Worm (Caenorhabditis elegans) whole organism, young adult: ENCODE results near the gene Y82E9BR.3.

Experiments
- B0019.2 ChIP-seq: fragments of 200-800 bp; sonication (Bioruptor generic); conservative IDR thresholded peaks from 2 replicates; pipeline ENCODE4 v1.3.6; 2022; ENCODE audit warnings: missing genetic modification reagents, missing genetic modification characterization, missing compliant biosample characterization
- D2030.7 ChIP-seq: fragments of 200-800 bp; sonication (Bioruptor generic); IDR thresholded peaks from 2 replicates; pipeline ENCODE4 v1.3.6; 2022; ENCODE audit warnings: missing genetic modification reagents, missing genetic modification characterization, missing compliant biosample characterization
- F10E7.11 ChIP-seq: sonication (generic microtip); optimal IDR thresholded peaks from 2 replicates; lab custom pipeline; 2017; ENCODE audit warnings: mild to moderate bottlenecking, missing genetic modification characterization, moderate library complexity, missing compliant biosample characterization
- F33H1.4 ChIP-seq: fragments of 200-800 bp; sonication (Bioruptor generic); IDR thresholded peaks from 2 replicates; pipeline ENCODE4 v1.3.6; 2022; ENCODE audit warnings: missing genetic modification reagents, missing genetic modification characterization, missing compliant biosample characterization
- T07F8.4 ChIP-seq: sonication (generic microtip); optimal IDR thresholded peaks from 2 replicates; lab custom pipeline; 2016; ENCODE audit warnings: mild to moderate bottlenecking, missing genetic modification characterization, moderate library complexity, missing compliant biosample characterization
- T26A5.8 ChIP-seq: sonication (generic microtip); optimal IDR thresholded peaks from 2 replicates; lab custom pipeline; 2016; ENCODE audit warnings: missing genetic modification characterization, missing compliant biosample characterization
- atf-7 ChIP-seq: sonication (generic microtip); optimal IDR thresholded peaks from 2 replicates; lab custom pipeline; 2017; ENCODE audit warnings: mild to moderate bottlenecking, missing genetic modification characterization, missing compliant biosample characterization
- athp-1 ChIP-seq: sonication (generic microtip); optimal IDR thresholded peaks from 2 replicates; lab custom pipeline; 2017; ENCODE audit warnings: mild to moderate bottlenecking, missing genetic modification characterization, missing compliant biosample characterization
- bed-2 ChIP-seq: fragments of 200-800 bp; sonication (Bioruptor generic); IDR thresholded peaks from 2 replicates; pipeline ENCODE4 v1.3.6; 2022; ENCODE audit warnings: missing genetic modification reagents, missing genetic modification characterization, missing compliant biosample characterization
- ccch-3 ChIP-seq: fragments of 200-800 bp; sonication (Bioruptor generic); optimal IDR thresholded peaks from 2 replicates; lab custom pipeline; 2018; ENCODE audit warnings: mild to moderate bottlenecking, missing genetic modification characterization, missing compliant biosample characterization
- ceh-100 ChIP-seq: fragments of 200-800 bp; sonication (Bioruptor generic); IDR thresholded peaks from 2 replicates; pipeline ENCODE4 v1.3.6; 2022; ENCODE audit warnings: missing genetic modification reagents, missing genetic modification characterization, missing compliant biosample characterization
- ceh-58 ChIP-seq: fragments of 200-800 bp; sonication (Bioruptor generic); IDR thresholded peaks from 2 replicates; pipeline ENCODE4 v1.3.6; 2022; ENCODE audit warnings: missing genetic modification characterization, missing compliant biosample characterization
- ceh-91 ChIP-seq: fragments of 200-800 bp; sonication (Bioruptor generic); IDR thresholded peaks from 2 replicates; pipeline ENCODE4 v1.3.6; 2022; ENCODE audit warnings: missing genetic modification reagents, missing genetic modification characterization, missing compliant biosample characterization
- chd-7 ChIP-seq: sonication (generic microtip); optimal IDR thresholded peaks from 2 replicates; lab custom pipeline; 2016; ENCODE audit warnings: mild to moderate bottlenecking, missing genetic modification characterization, moderate library complexity, missing compliant biosample characterization
- dox-1 ChIP-seq: fragments of 200-800 bp; sonication (Bioruptor generic); IDR thresholded peaks from 2 replicates; pipeline ENCODE4 v1.3.6; 2022; ENCODE audit warnings: missing genetic modification reagents, missing genetic modification characterization, missing compliant biosample characterization
- dpl-1 ChIP-seq: fragments of 150-350 bp; optimal IDR thresholded peaks from 2 replicates; lab custom pipeline; 2014; ENCODE audit warnings: missing biosample characterization, missing genetic modification reagents, missing genetic modification characterization
- efl-1 ChIP-seq: fragments of 150-350 bp; optimal IDR thresholded peaks from 2 replicates; lab custom pipeline; 2014; ENCODE audit warnings: missing biosample characterization, missing genetic modification reagents, missing genetic modification characterization
- egl-18 ChIP-seq: fragments of 200-800 bp; sonication (Bioruptor generic); IDR thresholded peaks from 2 replicates; pipeline ENCODE4 v1.3.6; 2022; ENCODE audit warnings: missing genetic modification reagents, missing genetic modification characterization, missing compliant biosample characterization
- egl-44 ChIP-seq: fragments of 200-800 bp; sonication (Bioruptor generic); IDR thresholded peaks from 2 replicates; pipeline ENCODE4 v1.3.6; 2022; ENCODE audit warnings: missing genetic modification reagents, missing genetic modification characterization, missing compliant biosample characterization
- egrh-3 ChIP-seq: fragments of 200-800 bp; sonication (Bioruptor generic); IDR thresholded peaks from 2 replicates; pipeline ENCODE4 v1.3.6; 2022; ENCODE audit warnings: missing genetic modification reagents, missing genetic modification characterization, missing compliant biosample characterization
- gei-17 ChIP-seq: fragments of 200-800 bp; sonication (Bioruptor generic); optimal IDR thresholded peaks from 2 replicates; lab custom pipeline; 2018; ENCODE audit warnings: mild to moderate bottlenecking, missing genetic modification characterization, missing compliant biosample characterization
- hlh-12 ChIP-seq: sonication (generic microtip); optimal IDR thresholded peaks from 2 replicates; lab custom pipeline; 2016; ENCODE audit warnings: missing genetic modification characterization, missing compliant biosample characterization
- hmg-1.2 ChIP-seq: fragments of 200-800 bp; sonication (Bioruptor generic); IDR thresholded peaks from 2 replicates; pipeline ENCODE4 v1.3.6; 2022; ENCODE audit warnings: missing genetic modification reagents, missing genetic modification characterization, missing compliant biosample characterization
- hsf-1 ChIP-seq: fragments of 200-800 bp; sonication (Bioruptor generic); IDR thresholded peaks from 2 replicates; pipeline ENCODE4 v1.3.6; 2022; ENCODE audit warnings: missing genetic modification reagents, missing genetic modification characterization, missing compliant biosample characterization
- lin-54 ChIP-seq: fragments of 200-800 bp; sonication (Bioruptor generic); optimal IDR thresholded peaks from 2 replicates; lab custom pipeline; 2018; ENCODE audit warnings: mild to moderate bottlenecking, missing genetic modification characterization, missing compliant biosample characterization
- lir-1 ChIP-seq: fragments of 200-800 bp; sonication (Bioruptor generic); conservative IDR thresholded peaks from 2 replicates; pipeline ENCODE4 v1.3.6; 2022; ENCODE audit warnings: missing genetic modification reagents, missing genetic modification characterization, missing compliant biosample characterization
- lsl-1 ChIP-seq: fragments of 200-800 bp; sonication (Bioruptor generic); optimal IDR thresholded peaks from 2 replicates; lab custom pipeline; 2018; ENCODE audit warnings: mild to moderate bottlenecking, missing genetic modification characterization, moderate library complexity, missing compliant biosample characterization
- lsy-27 ChIP-seq: sonication (generic microtip); optimal IDR thresholded peaks from 2 replicates; lab custom pipeline; 2017; ENCODE audit warnings: missing genetic modification characterization, mild to moderate bottlenecking, missing compliant biosample characterization, antibody characterized with exemption, missing genotype, borderline replicate concordance; ENCODE audit not compliant: insufficient read depth
- madf-10 ChIP-seq: sonication (generic microtip); optimal IDR thresholded peaks from 2 replicates; lab custom pipeline; 2016; ENCODE audit warnings: mild to moderate bottlenecking, missing genetic modification characterization, missing compliant biosample characterization
- mcd-1 ChIP-seq: fragments of 200-800 bp; sonication (Bioruptor generic); IDR thresholded peaks from 2 replicates; pipeline ENCODE4 v1.3.6; 2022; ENCODE audit warnings: missing genetic modification reagents, missing genetic modification characterization, missing compliant biosample characterization
- mxl-1 ChIP-seq: sonication (generic microtip); optimal IDR thresholded peaks from 2 replicates; lab custom pipeline; 2016; ENCODE audit warnings: missing genetic modification characterization, missing compliant biosample characterization
- nhr-120 ChIP-seq: fragments of 200-800 bp; sonication (Bioruptor generic); IDR thresholded peaks from 2 replicates; pipeline ENCODE4 v1.3.6; 2022; ENCODE audit warnings: missing genetic modification characterization, missing compliant biosample characterization
- nhr-27 ChIP-seq: fragments of 200-800 bp; sonication (Bioruptor generic); optimal IDR thresholded peaks from 2 replicates; lab custom pipeline; 2018; ENCODE audit warnings: mild to moderate bottlenecking, missing genetic modification characterization, moderate library complexity, missing compliant biosample characterization
- nhr-80 ChIP-seq: sonication (generic microtip); optimal IDR thresholded peaks from 2 replicates; lab custom pipeline; 2016; ENCODE audit warnings: missing genetic modification characterization, missing compliant biosample characterization
- pha-4 ChIP-seq: fragments of 150-350 bp; sonication (generic microtip); optimal IDR thresholded peaks from 2 replicates; lab custom pipeline; 2014; ENCODE audit warnings: missing biosample characterization, missing genetic modification reagents, missing genetic modification characterization
- rec-8 ChIP-seq, 2 experiments: sonication (generic microtip); optimal IDR thresholded peaks; 2 replicates each; lab custom pipeline; 2016; ENCODE audit warnings: mild to moderate bottlenecking in 2 of 2, missing genetic modification characterization in 2 of 2, missing genetic modification reagents in 2 of 2, missing genotype in 2 of 2, missing biosample characterization in 1 of 2, missing compliant biosample characterization in 1 of 2, moderate library complexity in 1 of 2
- sdz-38 ChIP-seq: sonication (generic microtip); optimal IDR thresholded peaks from 2 replicates; lab custom pipeline; 2016; ENCODE audit warnings: missing genotype, missing genetic modification characterization, missing compliant biosample characterization
- snpc-4 ChIP-seq, 5 experiments: fragments of 150-350 bp in 1 of 5; sonication (generic microtip) in 4 of 5; optimal IDR thresholded peaks; 2 replicates each; lab custom pipeline; 2014 to 2018; ENCODE audit warnings: missing genetic modification characterization in 5 of 5, missing biosample characterization in 3 of 5, antibody characterized with exemption in 2 of 5, mild to moderate bottlenecking in 2 of 5, missing compliant biosample characterization in 2 of 5, missing genotype in 2 of 5, moderate library complexity in 2 of 5, missing genetic modification reagents in 1 of 5
- tbp1 ChIP-seq: fragments of 200-800 bp; sonication (Bioruptor generic); optimal IDR thresholded peaks from 2 replicates; lab custom pipeline; 2018; ENCODE audit warnings: mild to moderate bottlenecking, missing genetic modification characterization, missing compliant biosample characterization
- ztf-18 ChIP-seq: sonication (generic microtip); optimal IDR thresholded peaks from 2 replicates; lab custom pipeline; 2016; ENCODE audit warnings: missing genotype, mild to moderate bottlenecking, missing genetic modification characterization, missing compliant biosample characterization
- ztf-6 ChIP-seq: fragments of 200-800 bp; sonication (Bioruptor generic); IDR thresholded peaks from 2 replicates; pipeline ENCODE4 v1.3.6; 2022; ENCODE audit warnings: missing genetic modification reagents, missing genetic modification characterization, missing compliant biosample characterization

Y82E9BR.3 gene

DNA sequence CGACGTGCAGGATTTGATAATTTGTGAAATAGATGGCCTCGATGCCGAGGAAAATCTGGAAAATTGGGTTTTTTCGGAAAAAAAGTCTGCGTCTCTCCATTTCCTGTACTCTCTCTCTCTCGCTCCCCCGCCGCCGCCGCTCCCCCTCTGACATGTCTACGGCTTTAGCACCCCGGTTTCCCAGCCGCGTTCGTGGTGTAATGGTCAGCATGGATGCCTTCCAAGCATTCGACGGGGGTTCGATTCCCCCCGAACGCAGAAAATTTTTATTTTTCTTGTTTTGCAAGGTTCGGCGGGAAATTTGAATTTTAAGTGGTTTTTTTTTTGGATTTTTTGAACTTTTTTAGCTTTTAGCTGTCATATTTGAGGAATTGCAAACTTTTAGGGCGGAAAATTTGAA, 5.3 kb downstream of the Y82E9BR.3 start (continued):
- TF ChIP-seq lir-1 (GFP tag; lab: Robert Waterston, UW) (peak; percentile 69), lsl-1 (peak; percentile 34), ccch-3 (GFP tag; lab: Kevin White, UChicago) (no peak), egrh-3 (peak; percentile 76), ztf-6 (GFP tag; lab: Robert Waterston, UW) (0 out of 2 replicates have a peak, but pooled peaks have one; percentile 46), sdz-38 (tag; lab: Kevin White, UChicago) (no peak), madf-10 (tag; lab: Kevin White, UChicago) (peak; percentile 54), nhr-27 (peak; percentile 31), dpl-1 (GFP tag; lab: Kevin White, UChicago) (peak; percentile 38), pha-4 (no peak), bed-2 (GFP tag; lab: Robert Waterston, UW) (no peak), lsy-27 (peak; percentile 76), gei-17 (peak; percentile 15), F10E7.11 (tag; lab: Kevin White, UChicago) (peak; percentile 59), B0019.2 (GFP tag; lab: Robert Waterston, UW) (no peak), dox-1 (GFP tag; lab: Robert Waterston, UW) (peak; percentile 77; the same call in 1 of the 2 replicates), mxl-1 (peak; percentile 24), nhr-80 (tag; lab: Kevin White, UChicago) (peak; percentile 18), F33H1.4 (GFP tag; lab: Robert Waterston, UW) (peak; percentile 58), athp-1 (tag; lab: Kevin White, UChicago) (peak; percentile 54), ztf-18 (tag; lab: Kevin White, UChicago) (peak; percentile 62), ceh-91 (GFP tag; lab: Robert Waterston, UW) (0 out of 2 replicates have a peak, but pooled peaks have one; percentile 10)

DNA sequence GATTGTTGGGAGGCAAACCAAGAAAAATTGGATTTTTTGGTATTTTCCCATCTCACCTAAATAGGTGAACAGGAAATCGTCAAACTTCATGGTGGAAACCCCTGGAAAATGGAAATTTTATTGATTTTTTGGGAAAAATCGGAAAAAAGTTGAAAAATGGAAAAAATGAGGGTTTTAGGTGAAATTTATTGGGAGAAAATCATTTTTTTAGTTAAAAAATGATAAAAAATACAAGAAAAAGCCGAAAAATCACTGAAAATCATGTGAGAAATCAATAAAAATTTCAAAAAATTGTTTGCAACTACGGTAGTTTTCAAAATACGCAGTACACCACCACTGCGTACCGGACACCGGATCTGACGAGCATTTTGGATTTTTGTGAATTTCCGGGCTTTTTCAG, 8.1 kb downstream of the Y82E9BR.3 start, which contains the start of gene lelo-2:
TSS of gene lelo-2 (minus strand) at position 101 of the 400 bp plus-strand sequence.
- no peak for TF ChIP-seq mcd-1 (GFP tag; lab: Robert Waterston, UW)
- TF ChIP-seq lsl-1 = peak; percentile 64
- TF ChIP-seq, all 124 proteins: peak for 1

DNA sequence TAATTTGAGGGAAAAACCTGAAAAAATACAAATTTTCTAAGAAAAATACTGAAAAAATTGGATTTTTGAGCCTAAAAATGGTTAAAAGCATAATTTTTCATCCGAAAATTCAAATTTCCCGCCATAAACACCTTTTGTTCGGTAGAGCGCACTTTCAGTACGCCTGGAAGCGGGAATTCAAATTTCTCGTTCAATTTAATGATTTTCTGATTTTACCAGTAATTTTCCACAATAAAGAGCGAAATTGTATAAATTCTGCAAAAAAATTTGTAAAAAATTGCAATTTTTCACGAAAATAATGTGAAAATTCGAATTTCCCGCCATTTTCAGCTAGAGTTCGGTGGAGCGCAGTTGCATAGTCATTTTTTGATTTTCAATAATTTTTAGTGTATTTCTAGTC, 9.5 kb downstream of the Y82E9BR.3 start:
- TF ChIP-seq bed-2 (GFP tag; lab: Robert Waterston, UW) = no peak
- TF ChIP-seq nhr-120 (GFP tag; lab: Robert Waterston, UW) = no peak
- TF ChIP-seq chd-7 (tag; lab: Kevin White, UChicago) = no peak
- TF ChIP-seq rec-8 (tag; optimal IDR thresholded peaks at IDR 0.05; lab: Kevin White, UChicago) = no peak
- peak; percentile 72 for TF ChIP-seq lin-54 (GFP tag; lab: Kevin White, UChicago)
- no peak for TF ChIP-seq ceh-100 (GFP tag; lab: Robert Waterston, UW)
- TF ChIP-seq egl-18 (GFP tag; lab: Robert Waterston, UW) = no peak
- peak; percentile 61 for TF ChIP-seq mcd-1 (GFP tag; lab: Robert Waterston, UW)
- no peak for TF ChIP-seq T07F8.4 (tag; lab: Kevin White, UChicago)
- TF ChIP-seq nhr-80 (tag; lab: Kevin White, UChicago) = no peak
- no peak for TF ChIP-seq hlh-12
- no peak for TF ChIP-seq hsf-1 (GFP tag; lab: Robert Waterston, UW)
- 0 out of 2 replicates have a peak, but pooled peaks have one; percentile 19 for TF ChIP-seq D2030.7
- TF ChIP-seq tbp1 (GFP tag; lab: Kevin White, UChicago) = no peak
- TF ChIP-seq efl-1 (GFP tag; lab: Kevin White, UChicago) = peak; percentile 14
- no peak for TF ChIP-seq ceh-58
- no peak for TF ChIP-seq egrh-3
- TF ChIP-seq sdz-38 (tag; lab: Kevin White, UChicago) = no peak
- TF ChIP-seq snpc-4 (GFP tag; optimal IDR thresholded peaks at IDR 0.05; lab: Kevin White, UChicago) = no peak
- no peak for TF ChIP-seq snpc-4 (tag; optimal IDR thresholded peaks at IDR 0.05; lab: Kevin White, UChicago)
- TF ChIP-seq egl-44 (GFP tag; lab: Robert Waterston, UW) = no peak
- no peak for TF ChIP-seq lir-1 (GFP tag; lab: Robert Waterston, UW)
- TF ChIP-seq hmg-1.2 (GFP tag; lab: Robert Waterston, UW) = no peak
- TF ChIP-seq T26A5.8 (tag; lab: Kevin White, UChicago) = no peak
- TF ChIP-seq atf-7 = no peak
